Fruit fly (Drosophila melanogaster): ENCODE measurements around the gene CG11286.

The CG11286 gene

DNA sequence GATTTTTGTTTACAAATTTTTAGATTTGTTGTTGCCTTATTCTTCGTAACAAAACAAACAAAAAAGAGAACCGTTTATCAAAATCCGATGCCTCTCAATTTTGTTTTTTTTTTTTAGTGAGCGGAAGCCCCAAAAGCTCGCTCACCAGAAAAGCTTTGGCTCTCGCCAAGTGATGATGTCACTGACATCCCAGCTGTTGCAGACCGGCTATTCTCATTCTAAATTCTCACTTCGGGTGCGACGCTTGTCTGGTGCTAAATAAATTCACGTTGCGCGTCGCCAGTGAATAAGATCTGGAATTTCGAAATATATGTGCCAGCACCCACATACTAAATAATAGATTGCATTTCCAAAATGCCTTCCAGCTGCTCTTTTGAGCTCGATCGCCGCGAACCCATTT lies 22.3 kb upstream of the CG11286 start, which contains the start of gene CG2641 (continued):
- TF ChIP-seq zf30C (GFP tag; optimal IDR thresholded peaks at IDR 0.05): no peak
- TF ChIP-seq dpn (GFP tag; optimal IDR thresholded peaks at IDR 0.05): no peak
- TF ChIP-seq Abd-B (GFP tag; optimal IDR thresholded peaks at IDR 0.05): no peak
- no peak for TF ChIP-seq chn (GFP tag; optimal IDR thresholded peaks at IDR 0.05)
- peak; percentile 9 for TF ChIP-seq Jarid2 (GFP tag; optimal IDR thresholded peaks at IDR 0.05)
- no peak for TF ChIP-seq CrebB (tag; optimal IDR thresholded peaks at IDR 0.05)
- peak; percentile 8; the same call in 1 of the 2 replicates for TF ChIP-seq amos (GFP tag; IDR thresholded peaks at IDR 0.05; ENCODE audit: partially characterized antibody)
- peak; percentile 72 for TF ChIP-seq Drgx (GFP tag; IDR thresholded peaks at IDR 0.05)
- no peak for TF ChIP-seq Sox100B (GFP tag; optimal IDR thresholded peaks at IDR 0.05)
- no peak for TF ChIP-seq CG4328 (GFP tag; optimal IDR thresholded peaks at IDR 0.05)
- peak; percentile 5 for TF ChIP-seq CG3281 (GFP tag; optimal IDR thresholded peaks at IDR 0.05)
- peak; percentile 52 for TF ChIP-seq CG12769 (tag; optimal IDR thresholded peaks at IDR 0.05)
- TF ChIP-seq Pdp1 (GFP tag; optimal IDR thresholded peaks at IDR 0.05): peak in 1 of 2 experiments; percentile 53
- TF ChIP-seq crp (GFP tag; optimal IDR thresholded peaks at IDR 0.05): peak in 1 of 2 experiments; percentile 63
- no peak for TF ChIP-seq sqz (GFP tag; optimal IDR thresholded peaks at IDR 0.05)
- no peak for TF ChIP-seq dan (GFP tag; IDR thresholded peaks at IDR 0.05)
- peak; percentile 20; the same call in 1 of the 3 replicates for TF ChIP-seq CG34224 (GFP tag; IDR thresholded peaks at IDR 0.05; ENCODE audit: partially characterized antibody)
- peak; percentile 77; the same call in 1 of the 4 replicates for TF ChIP-seq chinmo (GFP tag; IDR thresholded peaks at IDR 0.05; ENCODE audit: partially characterized antibody)

dm6 chr3R:7790583-7791034 lies 19.1 kb upstream of the CG11286 start, which contains the start of gene CG10086:
CG10086 (plus strand) TSS chr3R:7790633.
- TF ChIP-seq Hand (GFP tag; optimal IDR thresholded peaks at IDR 0.05): no peak
- TF ChIP-seq tll (GFP tag; optimal IDR thresholded peaks at IDR 0.05): no peak
- TF ChIP-seq Xbp1 (GFP tag; optimal IDR thresholded peaks at IDR 0.05): no peak
- no peak for TF ChIP-seq Atf3 (GFP tag; optimal IDR thresholded peaks at IDR 0.05)
- TF ChIP-seq gsb (GFP tag; IDR thresholded peaks at IDR 0.05): no peak
- TF ChIP-seq Neu2 (GFP tag; optimal IDR thresholded peaks at IDR 0.05; ENCODE audit: borderline replicate concordance): no peak
- TF ChIP-seq CG10543 (GFP tag; optimal IDR thresholded peaks at IDR 0.05): peak; percentile 32
- no peak for TF ChIP-seq Trl (optimal IDR thresholded peaks at IDR 0.05)
- no peak for TF ChIP-seq Trl (GFP tag; optimal IDR thresholded peaks at IDR 0.05)
- TF ChIP-seq CkIIα-i1 (GFP tag; IDR thresholded peaks at IDR 0.05): no peak
- TF ChIP-seq org-1 (GFP tag; optimal IDR thresholded peaks at IDR 0.05): no peak
- TF ChIP-seq dmrt11E (tag; optimal IDR thresholded peaks at IDR 0.05): no peak
- TF ChIP-seq Bdp1 (GFP tag; optimal IDR thresholded peaks at IDR 0.05): no peak
- no peak for TF ChIP-seq E2f1 (GFP tag; IDR thresholded peaks at IDR 0.05)
- no peak for TF ChIP-seq CG7987 (GFP tag; optimal IDR thresholded peaks at IDR 0.05)
- no peak for TF ChIP-seq Fer1 (GFP tag; optimal IDR thresholded peaks at IDR 0.05)
- no peak for TF ChIP-seq CG8290 (GFP tag; optimal IDR thresholded peaks at IDR 0.05)
- TF ChIP-seq CG8290 (tag; optimal IDR thresholded peaks at IDR 0.05): peak in 1 of 2 experiments; percentile 1
- no peak for TF ChIP-seq amos (GFP tag; IDR thresholded peaks at IDR 0.05; ENCODE audit: partially characterized antibody)
- no peak for TF ChIP-seq CG11398 (GFP tag; optimal IDR thresholded peaks at IDR 0.05)
- TF ChIP-seq da (GFP tag; optimal IDR thresholded peaks at IDR 0.05): no peak
- TF ChIP-seq Sox102F (GFP tag; optimal IDR thresholded peaks at IDR 0.05): no peak
- no peak for TF ChIP-seq Kr (GFP tag; optimal IDR thresholded peaks at IDR 0.05)
- peak; percentile 38 for TF ChIP-seq lab (GFP tag; optimal IDR thresholded peaks at IDR 0.05)
- no peak for TF ChIP-seq CG17612 (GFP tag; IDR thresholded peaks at IDR 0.05)
- no peak for TF ChIP-seq Sry-δ (GFP tag; optimal IDR thresholded peaks at IDR 0.05)
- no peak for TF ChIP-seq CG16813 (GFP tag; IDR thresholded peaks at IDR 0.05; ENCODE audit: partially characterized antibody)
- no peak for TF ChIP-seq CG2202 (tag; optimal IDR thresholded peaks at IDR 0.05)
- TF ChIP-seq dpn (GFP tag; optimal IDR thresholded peaks at IDR 0.05): no peak
- no peak for TF ChIP-seq CG8765 (GFP tag; IDR thresholded peaks at IDR 0.05)
- no peak for TF ChIP-seq Scr (GFP tag; IDR thresholded peaks at IDR 0.05; ENCODE audit: partially characterized antibody)
- no peak for TF ChIP-seq CG12236 (GFP tag; optimal IDR thresholded peaks at IDR 0.05)
- TF ChIP-seq CG11093 (GFP tag; IDR thresholded peaks at IDR 0.05): no peak
- no peak for TF ChIP-seq CHES-1-like (GFP tag; optimal IDR thresholded peaks at IDR 0.05)

All from whole organism, embryonic.